Worm (Caenorhabditis elegans): ENCODE measurements around the gene asp-2.

DNA sequence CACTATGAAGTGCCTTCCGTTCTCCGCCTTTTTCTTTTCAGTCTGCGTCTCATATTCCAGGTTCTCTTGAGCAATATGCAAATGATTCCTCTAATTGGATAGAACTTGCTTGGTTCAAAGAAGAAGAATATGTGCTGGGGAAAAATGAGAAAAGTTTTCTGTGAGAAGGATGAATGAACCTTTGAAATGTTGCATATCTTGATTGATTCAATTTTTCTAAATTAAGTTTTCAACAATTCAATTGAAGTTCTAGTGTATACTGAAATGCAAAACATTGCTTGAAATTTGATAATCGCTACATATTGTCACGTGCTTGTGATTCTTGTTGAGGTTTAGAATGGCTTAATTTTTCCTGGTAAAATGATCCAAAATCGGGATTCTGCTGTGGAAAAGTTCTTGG, 45.3 kb upstream of the asp-2 start:
- TF ChIP-seq flt-1 (GFP tag; IDR thresholded peaks at IDR 0.05) (no peak), ref-1 (GFP tag; conservative IDR thresholded peaks at IDR 0.05) (no peak), ztf-23 (GFP tag; IDR thresholded peaks at IDR 0.05) (no peak), cog-1 (tag; optimal IDR thresholded peaks at IDR 0.05) (no peak)

Data from whole organism, midembryonic.